Worm (Caenorhabditis elegans) whole organism, L4 larva: ENCODE measurements around the gene str-177.

Source experiments
- F37D6.2 ChIP-seq: sonication (generic microtip); optimal IDR thresholded peaks from 2 replicates; lab custom pipeline; 2016; ENCODE audit warnings: mild to moderate bottlenecking, missing genetic modification characterization, missing compliant biosample characterization
- F49E8.2 ChIP-seq: sonication (generic microtip); optimal IDR thresholded peaks from 2 replicates; lab custom pipeline; 2016; ENCODE audit warnings: missing compliant biosample characterization, mild to moderate bottlenecking, missing genetic modification characterization, borderline replicate concordance
- R02D3.7 ChIP-seq: fragments of 150-350 bp; sonication (generic microtip); optimal IDR thresholded peaks from 3 replicates; lab custom pipeline; 2014; ENCODE audit warnings: missing biosample characterization, missing genetic modification characterization
- T20F7.1 ChIP-seq: fragments of 200-800 bp; sonication (Bioruptor generic); optimal IDR thresholded peaks from 2 replicates; lab custom pipeline; 2018; ENCODE audit warnings: mild to moderate bottlenecking, missing genetic modification characterization, missing compliant biosample characterization
- Y105C5A.15 ChIP-seq: fragments of 200-800 bp; sonication (Bioruptor generic); IDR thresholded peaks from 2 replicates; pipeline ENCODE4 v1.3.6; 2022; ENCODE audit warnings: missing genetic modification characterization, missing compliant biosample characterization
- ZK546.5 ChIP-seq, 2 experiments: sonication (generic microtip); optimal IDR thresholded peaks; 2 replicates each; lab custom pipeline; 2017; ENCODE audit warnings: missing biosample characterization in 2 of 2, missing genetic modification characterization in 2 of 2
- aha-1 ChIP-seq: fragments of 150-350 bp; peaks from one replicate; lab custom pipeline; 2014; ENCODE audit warnings: missing biosample characterization, missing genetic modification characterization
- aly-2 ChIP-seq: sonication (generic microtip); optimal IDR thresholded peaks from 2 replicates; lab custom pipeline; 2018; ENCODE audit warnings: missing biosample characterization, missing genetic modification characterization
- ama-1 ChIP-seq: fragments of 150-350 bp; optimal IDR thresholded peaks from 2 replicates; lab custom pipeline; 2014; ENCODE audit warnings: inconsistent platforms, mixed read lengths
- arid-1 ChIP-seq: fragments of 200-800 bp; sonication (Bioruptor generic); conservative IDR thresholded peaks from 2 replicates; pipeline ENCODE4 v1.3.6; 2022; ENCODE audit warnings: missing genetic modification reagents, missing genetic modification characterization, missing compliant biosample characterization
- attf-4 ChIP-seq: sonication (generic microtip); optimal IDR thresholded peaks from 3 replicates; lab custom pipeline; 2017; ENCODE audit warnings: missing biosample characterization, missing genetic modification characterization
- ceh-32 ChIP-seq: sonication (generic microtip); optimal IDR thresholded peaks from 2 replicates; lab custom pipeline; 2016; ENCODE audit warnings: mild to moderate bottlenecking, missing genetic modification characterization, missing compliant biosample characterization; ENCODE audit not compliant: poor library complexity
- ceh-82 ChIP-seq: sonication (generic microtip); optimal IDR thresholded peaks from 2 replicates; lab custom pipeline; 2017; ENCODE audit warnings: missing biosample characterization, missing genetic modification characterization
- cey-2 ChIP-seq: sonication (generic microtip); optimal IDR thresholded peaks from 3 replicates; lab custom pipeline; 2017; ENCODE audit warnings: missing genetic modification characterization, mild to moderate bottlenecking, missing compliant biosample characterization, antibody characterized with exemption, borderline replicate concordance; ENCODE audit not compliant: insufficient read depth
- ctbp-1 ChIP-seq: fragments of 200-800 bp; sonication (Bioruptor generic); IDR thresholded peaks from 2 replicates; pipeline ENCODE4 v1.3.6; 2022; ENCODE audit warnings: missing genetic modification reagents, missing genetic modification characterization, missing compliant biosample characterization
- daf-16 ChIP-seq, 3 experiments: sonication (generic microtip); optimal IDR thresholded peaks; 2 replicates each; lab custom pipeline; 2016 to 2017; ENCODE audit warnings: missing genetic modification characterization in 3 of 3, missing genetic modification reagents in 3 of 3, mild to moderate bottlenecking in 2 of 3, missing compliant biosample characterization in 2 of 3, missing biosample characterization in 1 of 3, moderate library complexity in 1 of 3
- dmd-6 ChIP-seq: fragments of 200-800 bp; sonication (Bioruptor generic); IDR thresholded peaks from 2 replicates; pipeline ENCODE4 v1.3.6; 2022; ENCODE audit warnings: missing genetic modification reagents, missing genetic modification characterization, missing compliant biosample characterization
- dpl-1 ChIP-seq: fragments of 150-350 bp; optimal IDR thresholded peaks from 2 replicates; lab custom pipeline; 2014; ENCODE audit warnings: missing biosample characterization, missing genetic modification reagents, missing genetic modification characterization
- duxl-1 ChIP-seq: sonication (generic microtip); optimal IDR thresholded peaks from 2 replicates; lab custom pipeline; 2016; ENCODE audit warnings: mild to moderate bottlenecking, missing genetic modification characterization, moderate library complexity, missing compliant biosample characterization; ENCODE audit not compliant: poor library complexity
- hmg-1.1 ChIP-seq: fragments of 200-800 bp; sonication (Bioruptor generic); IDR thresholded peaks from 2 replicates; pipeline ENCODE4 v1.3.6; 2022; ENCODE audit warnings: missing genetic modification reagents, missing genetic modification characterization, missing compliant biosample characterization
- lsy-2 ChIP-seq, 2 experiments: fragments of 150-350 bp in 1 of 2; sonication (generic microtip) in 1 of 2; optimal IDR thresholded peaks; 2 replicates each; lab custom pipeline; 2014 to 2017; ENCODE audit warnings: missing biosample characterization in 2 of 2, missing genetic modification characterization in 2 of 2
- mdl-1 ChIP-seq, 2 experiments: fragments of 150-350 bp in 1 of 2; sonication (generic microtip) in 1 of 2; optimal IDR thresholded peaks; 2 replicates each; lab custom pipeline; 2014 to 2017; ENCODE audit warnings: missing biosample characterization in 2 of 2, missing genetic modification characterization in 2 of 2
- mdt-29 ChIP-seq: fragments of 200-800 bp; sonication (Bioruptor generic); IDR thresholded peaks from 2 replicates; pipeline ENCODE4 v1.3.6; 2022; ENCODE audit warnings: missing genetic modification reagents, missing genetic modification characterization, missing compliant biosample characterization
- mep-1 ChIP-seq: fragments of 150-350 bp; sonication (generic microtip); optimal IDR thresholded peaks from 3 replicates; lab custom pipeline; 2014; ENCODE audit warnings: missing biosample characterization, missing genetic modification characterization
- mes-2 ChIP-seq: sonication (generic microtip); optimal IDR thresholded peaks from 2 replicates; lab custom pipeline; 2016; ENCODE audit warnings: missing genotype, mild to moderate bottlenecking, missing genetic modification characterization, missing compliant biosample characterization; ENCODE audit not compliant: poor library complexity, severe bottlenecking
- mxl-2 ChIP-seq: fragments of 200-800 bp; sonication (Bioruptor generic); conservative IDR thresholded peaks from 2 replicates; pipeline ENCODE4 v1.3.6; 2022; ENCODE audit warnings: missing genetic modification reagents, missing genetic modification characterization, missing compliant biosample characterization
- mxl-3 ChIP-seq: fragments of 200-800 bp; sonication (Bioruptor generic); optimal IDR thresholded peaks from 2 replicates; lab custom pipeline; 2018; ENCODE audit warnings: mild to moderate bottlenecking, missing genetic modification characterization, missing compliant biosample characterization
- nhr-102 ChIP-seq: sonication (generic microtip); optimal IDR thresholded peaks from 2 replicates; lab custom pipeline; 2016; ENCODE audit warnings: mild to moderate bottlenecking, missing genetic modification characterization, moderate library complexity, missing compliant biosample characterization
- nhr-111 ChIP-seq: fragments of 200-800 bp; sonication (Bioruptor generic); optimal IDR thresholded peaks from 2 replicates; lab custom pipeline; 2018; ENCODE audit warnings: mild to moderate bottlenecking, missing genetic modification characterization, missing compliant biosample characterization
- nhr-25 ChIP-seq: sonication (generic microtip); optimal IDR thresholded peaks from 2 replicates; lab custom pipeline; 2017; ENCODE audit warnings: missing genetic modification characterization, mild to moderate bottlenecking, missing compliant biosample characterization, antibody characterized with exemption, moderate library complexity, borderline replicate concordance; ENCODE audit not compliant: insufficient read depth
- nhr-6 ChIP-seq: fragments of 150-350 bp; optimal IDR thresholded peaks from 2 replicates; lab custom pipeline; 2014; ENCODE audit warnings: missing biosample characterization, missing genetic modification characterization
- rbr-2 ChIP-seq: sonication (generic microtip); optimal IDR thresholded peaks from 2 replicates; lab custom pipeline; 2016; ENCODE audit warnings: missing genotype, missing genetic modification characterization, missing compliant biosample characterization
- set-16 ChIP-seq: fragments of 200-800 bp; sonication (Bioruptor generic); IDR thresholded peaks from 2 replicates; pipeline ENCODE4 v1.3.6; 2022; ENCODE audit warnings: missing genetic modification reagents, missing genetic modification characterization, missing compliant biosample characterization
- snpc-1.2 ChIP-seq: fragments of 200-800 bp; sonication (Bioruptor generic); IDR thresholded peaks from 2 replicates; pipeline ENCODE4 v1.3.6; 2022; ENCODE audit warnings: missing genetic modification reagents, missing genetic modification characterization, missing compliant biosample characterization
- tra-1 ChIP-seq: fragments of 200-800 bp; sonication (Bioruptor generic); IDR thresholded peaks from 2 replicates; pipeline ENCODE4 v1.3.6; 2022; ENCODE audit warnings: missing genetic modification reagents, missing genetic modification characterization, missing compliant biosample characterization
- unc-130 ChIP-seq: sonication (generic microtip); optimal IDR thresholded peaks from 2 replicates; lab custom pipeline; 2016; ENCODE audit warnings: missing genetic modification reagents, missing genetic modification characterization, missing compliant biosample characterization
- unc-39 ChIP-seq: sonication (generic microtip); optimal IDR thresholded peaks from 2 replicates; lab custom pipeline; 2017; ENCODE audit warnings: missing biosample characterization, missing genetic modification characterization
- unc-62 ChIP-seq, 3 experiments: fragments of 150-350 bp in 1 of 3; sonication (generic microtip); optimal IDR thresholded peaks in 2 of 3; peaks in 1 of 3; 1 replicate in 1 of 3; 2 replicates in 2 of 3; lab custom pipeline; 2014 to 2017; ENCODE audit warnings: missing biosample characterization in 3 of 3, missing genetic modification characterization in 3 of 3, missing genetic modification reagents in 3 of 3, missing genotype in 1 of 3
- zfp-2 ChIP-seq: sonication (generic microtip); optimal IDR thresholded peaks from 2 replicates; lab custom pipeline; 2016; ENCODE audit warnings: mild to moderate bottlenecking, missing genetic modification characterization, missing compliant biosample characterization
- zip-2 ChIP-seq: fragments of 150-350 bp; optimal IDR thresholded peaks from 2 replicates; lab custom pipeline; 2014; ENCODE audit warnings: missing biosample characterization, missing genetic modification characterization
- ztf-7 ChIP-seq: fragments of 150-350 bp; optimal IDR thresholded peaks from 2 replicates; lab custom pipeline; 2014; ENCODE audit warnings: missing biosample characterization, missing genetic modification characterization

str-177 gene

DNA sequence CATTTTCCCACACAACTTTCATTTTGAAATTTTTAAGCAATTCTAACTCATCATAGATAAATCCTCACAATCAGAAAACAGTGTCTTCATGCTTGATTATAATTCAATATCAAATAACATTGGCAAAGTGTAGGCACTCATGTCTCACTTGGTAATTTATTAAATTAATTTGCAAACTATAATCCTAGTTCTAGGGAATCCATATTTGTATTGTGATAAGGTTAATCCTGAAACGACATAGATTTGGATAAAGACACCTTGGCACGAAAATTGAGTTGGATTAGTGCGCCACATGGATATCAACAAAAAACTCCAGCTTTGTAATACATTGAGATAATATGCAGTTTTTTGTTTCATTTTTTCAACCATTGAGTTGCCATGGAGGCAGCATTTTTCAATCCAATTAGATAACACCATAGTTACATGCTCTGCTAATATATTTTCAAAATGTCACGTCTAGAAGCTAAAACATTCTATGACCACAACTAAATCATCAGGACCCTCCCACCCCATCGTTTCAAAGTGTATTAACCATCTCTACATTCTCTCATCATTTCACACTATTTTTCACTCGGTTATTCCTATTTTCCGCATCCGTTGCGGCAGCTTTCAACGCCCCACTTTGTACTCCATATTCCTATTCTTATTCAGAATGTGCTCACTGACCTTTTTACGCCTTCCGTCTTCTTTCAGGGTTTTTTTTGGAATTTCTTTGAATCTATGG, 14.9 kb downstream of the str-177 start:
- no peak for TF ChIP-seq R02D3.7 (tag; lab: Kevin White, UChicago)
- TF ChIP-seq daf-16 (GFP tag; optimal IDR thresholded peaks at IDR 0.05; lab: Kevin White, UChicago) = no peak
- no peak for TF ChIP-seq daf-16 (tag; optimal IDR thresholded peaks at IDR 0.05; lab: Kevin White, UChicago)
- TF ChIP-seq aha-1 (tag; lab: Kevin White, UChicago) = peak; percentile 8
- TF ChIP-seq ceh-32 (tag; lab: Kevin White, UChicago) = no peak
- TF ChIP-seq arid-1 (GFP tag; lab: Robert Waterston, UW) = no peak

DNA sequence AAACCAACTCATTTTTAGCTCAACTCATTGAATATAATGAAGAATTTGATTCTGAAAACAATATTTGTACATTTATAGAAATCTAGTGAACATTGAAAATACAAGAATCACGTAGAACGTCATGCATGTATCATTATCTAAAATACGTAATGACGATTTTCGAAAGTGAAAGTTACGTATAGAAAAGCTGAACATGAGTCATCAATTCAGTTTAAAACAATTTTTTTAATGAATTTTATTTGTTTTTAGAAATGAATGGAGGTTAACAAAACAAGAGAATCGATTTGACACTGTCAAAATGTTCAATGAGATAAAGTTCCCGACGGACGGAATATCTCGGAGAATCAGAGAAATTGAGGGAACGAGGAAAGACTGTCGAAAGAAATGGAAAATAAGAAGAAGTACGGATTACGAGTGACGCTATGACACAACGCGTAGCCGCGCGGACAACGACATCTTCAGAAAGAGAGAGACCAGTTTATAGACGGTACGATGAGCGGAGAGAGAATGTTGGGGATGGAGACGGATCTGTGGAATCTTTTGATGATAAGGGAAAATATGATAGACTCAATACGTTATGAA, 17.0 kb downstream of the str-177 start, which contains the start of gene ptr-1:
ptr-1 (minus strand) TSS at position 51 of the 582 bp plus-strand sequence.
- TF ChIP-seq T20F7.1 (GFP tag; lab: Kevin White, UChicago) (no peak), F49E8.2 (no peak), aly-2 (tag; lab: Kevin White, UChicago) (no peak), nhr-25 (tag; lab: Kevin White, UChicago) (no peak), unc-39 (tag; lab: Kevin White, UChicago) (no peak), dpl-1 (GFP tag; lab: Kevin White, UChicago) (no peak), snpc-1.2 (GFP tag; lab: Robert Waterston, UW) (no peak), ama-1 (lab: Kevin White, UChicago) (no peak), nhr-111 (no peak), attf-4 (tag; lab: Kevin White, UChicago) (no peak), Y105C5A.15 (GFP tag; lab: Robert Waterston, UW) (no peak), unc-62 (GFP tag; optimal IDR thresholded peaks at IDR 0.05 in 1 of 2; lab: Kevin White, UChicago) (no peak), unc-62 (tag; optimal IDR thresholded peaks at IDR 0.05; lab: Kevin White, UChicago) (no peak), mes-2 (tag; lab: Kevin White, UChicago) (no peak), mxl-2 (GFP tag; lab: Robert Waterston, UW) (no peak)

- TF ChIP-seq set-16 (GFP tag; lab: Robert Waterston, UW) (no peak), dmd-6 (peak; percentile 57), tra-1 (GFP tag; lab: Robert Waterston, UW) (no peak), mdt-29 (GFP tag; lab: Robert Waterston, UW) (no peak), ctbp-1 (GFP tag; lab: Robert Waterston, UW) (peak; percentile 76), ztf-7 (tag; lab: Kevin White, UChicago) (peak; percentile 47), mxl-3 (peak; percentile 50), cey-2 (tag; lab: Kevin White, UChicago) (no peak), nhr-25 (tag; lab: Kevin White, UChicago) (peak; percentile 52), ZK546.5 (tag; optimal IDR thresholded peaks at IDR 0.05; lab: Kevin White, UChicago) (no peak), unc-62 (GFP tag; optimal IDR thresholded peaks at IDR 0.05 in 1 of 2; lab: Kevin White, UChicago) (peak in 1 of 2 experiments; percentile 96), unc-62 (tag; optimal IDR thresholded peaks at IDR 0.05; lab: Kevin White, UChicago) (no peak), dpl-1 (GFP tag; lab: Kevin White, UChicago) (peak; percentile 97), nhr-6 (peak; percentile 83), ceh-82 (tag; lab: Kevin White, UChicago) (no peak), hmg-1.1 (GFP tag; lab: Robert Waterston, UW) (peak; percentile 65), zfp-2 (tag; lab: Kevin White, UChicago) (peak; percentile 37), rbr-2 (peak; percentile 86), nhr-102 (tag; lab: Kevin White, UChicago) (peak; percentile 92), unc-130 (GFP tag; lab: Kevin White, UChicago) (peak; percentile 45), F49E8.2 (peak; percentile 42), mdl-1 (tag; optimal IDR thresholded peaks at IDR 0.05; lab: Kevin White, UChicago) (peak in 1 of 2 experiments; percentile 35), mes-2 (tag; lab: Kevin White, UChicago) (peak; percentile 89), mep-1 (tag; lab: Kevin White, UChicago) (peak; percentile 94), zip-2 (tag; lab: Kevin White, UChicago) (peak; percentile 54), T20F7.1 (GFP tag; lab: Kevin White, UChicago) (peak; percentile 87), duxl-1 (peak; percentile 68), lsy-2 (tag; optimal IDR thresholded peaks at IDR 0.05; lab: Kevin White, UChicago) (peak; percentile 69 to 93), F37D6.2 (peak; percentile 50)
Measured at ce11 chrV:9175218-9175837, 23.5 kb downstream of the str-177 start, which contains the start of gene spas-1. TSS of gene spas-1 (plus strand) at chrV:9175789.
